Worm (Caenorhabditis elegans) whole organism, L1 larva: ENCODE results near the gene Y67D2.5.

Experiments used
- C16A3.4 ChIP-seq: fragments of 150-350 bp; optimal IDR thresholded peaks from 2 replicates; lab custom pipeline; 2014; ENCODE audit warnings: missing biosample characterization, missing genetic modification characterization
- C34B4.2 ChIP-seq: sonication (generic microtip); optimal IDR thresholded peaks from 2 replicates; lab custom pipeline; 2017; ENCODE audit warnings: mild to moderate bottlenecking, missing genetic modification characterization, missing compliant biosample characterization
- F16B12.6 ChIP-seq: fragments of 150-350 bp; optimal IDR thresholded peaks from 2 replicates; lab custom pipeline; 2014; ENCODE audit warnings: missing biosample characterization, missing genetic modification characterization
- aha-1 ChIP-seq: fragments of 150-350 bp; optimal IDR thresholded peaks from 2 replicates; lab custom pipeline; 2014; ENCODE audit warnings: missing biosample characterization, missing genetic modification characterization
- alr-1 ChIP-seq: fragments of 200-800 bp; sonication (Bioruptor generic); optimal IDR thresholded peaks from 2 replicates; lab custom pipeline; 2018; ENCODE audit warnings: borderline replicate concordance, mild to moderate bottlenecking, missing genetic modification characterization, missing compliant biosample characterization
- ama-1 ChIP-seq: fragments of 150-350 bp; optimal IDR thresholded peaks from 2 replicates; lab custom pipeline; 2014
- blmp-1 ChIP-seq: fragments of 150-350 bp; optimal IDR thresholded peaks from 2 replicates; lab custom pipeline; 2014; ENCODE audit warnings: missing biosample characterization, missing genetic modification characterization
- ceh-63 ChIP-seq: fragments of 200-800 bp; sonication (Bioruptor generic); optimal IDR thresholded peaks from 2 replicates; lab custom pipeline; 2018; ENCODE audit warnings: mild to moderate bottlenecking, missing genetic modification characterization, missing compliant biosample characterization
- ceh-8 ChIP-seq: fragments of 200-800 bp; sonication (Bioruptor generic); optimal IDR thresholded peaks from 2 replicates; lab custom pipeline; 2018; ENCODE audit warnings: mild to moderate bottlenecking, missing genetic modification characterization, moderate library complexity, missing compliant biosample characterization
- ceh-88 ChIP-seq: fragments of 200-800 bp; sonication (Bioruptor generic); IDR thresholded peaks from 2 replicates; pipeline ENCODE4 v1.3.6; 2022; ENCODE audit warnings: missing genetic modification characterization, missing compliant biosample characterization
- ceh-90 ChIP-seq: sonication (generic microtip); optimal IDR thresholded peaks from 2 replicates; lab custom pipeline; 2016; ENCODE audit warnings: missing genetic modification characterization, missing compliant biosample characterization
- ces-1 ChIP-seq: fragments of 150-350 bp; optimal IDR thresholded peaks from 2 replicates; lab custom pipeline; 2014; ENCODE audit warnings: missing biosample characterization, missing genetic modification reagents, missing genetic modification characterization
- dsc-1 ChIP-seq: sonication (generic microtip); optimal IDR thresholded peaks from 2 replicates; lab custom pipeline; 2016; ENCODE audit warnings: mild to moderate bottlenecking, missing genetic modification characterization, missing compliant biosample characterization
- efl-1 ChIP-seq, 4 experiments: fragments of 150-350 bp; optimal IDR thresholded peaks in 3 of 4; peaks in 1 of 4; 1 replicate in 1 of 4; 2 replicates in 3 of 4; lab custom pipeline; 2014; ENCODE audit warnings: missing biosample characterization in 2 of 4, missing genetic modification characterization in 2 of 4, missing genetic modification reagents in 2 of 4
- efl-3 ChIP-seq: fragments of 200-800 bp; sonication (Bioruptor generic); optimal IDR thresholded peaks from 2 replicates; lab custom pipeline; 2018; ENCODE audit warnings: mild to moderate bottlenecking, missing genetic modification characterization, missing compliant biosample characterization
- egl-13 ChIP-seq: sonication (generic microtip); optimal IDR thresholded peaks from 2 replicates; lab custom pipeline; 2016; ENCODE audit warnings: missing genotype, missing genetic modification reagents, missing genetic modification characterization, missing compliant biosample characterization
- egl-27 ChIP-seq, 2 experiments: fragments of 150-350 bp in 1 of 2; sonication (generic microtip); optimal IDR thresholded peaks; 3 replicates each; lab custom pipeline; 2017 to 2018; ENCODE audit warnings: missing biosample characterization in 2 of 2, missing genetic modification characterization in 2 of 2, missing genetic modification reagents in 2 of 2
- fkh-10 ChIP-seq: sonication (generic microtip); optimal IDR thresholded peaks from 2 replicates; lab custom pipeline; 2017; ENCODE audit warnings: missing biosample characterization, missing genetic modification reagents, missing genetic modification characterization
- fkh-8 ChIP-seq: sonication (generic microtip); optimal IDR thresholded peaks from 2 replicates; lab custom pipeline; 2016; ENCODE audit warnings: mild to moderate bottlenecking, missing genetic modification characterization, missing compliant biosample characterization
- hlh-17 ChIP-seq: fragments of 200-800 bp; sonication (Bioruptor generic); optimal IDR thresholded peaks from 2 replicates; lab custom pipeline; 2018; ENCODE audit warnings: missing genetic modification characterization, mild to moderate bottlenecking, missing compliant biosample characterization, moderate library complexity, borderline replicate concordance
- hlh-4 ChIP-seq: sonication (generic microtip); optimal IDR thresholded peaks from 2 replicates; lab custom pipeline; 2016; ENCODE audit warnings: mild to moderate bottlenecking, missing genetic modification characterization, missing compliant biosample characterization
- irx-1 ChIP-seq: sonication (generic microtip); optimal IDR thresholded peaks from 2 replicates; lab custom pipeline; 2016; ENCODE audit warnings: missing genetic modification characterization, missing compliant biosample characterization
- isw-1 ChIP-seq: fragments of 200-800 bp; sonication (Bioruptor generic); IDR thresholded peaks from 2 replicates; pipeline ENCODE4 v1.3.6; 2022; ENCODE audit warnings: missing genetic modification characterization, missing compliant biosample characterization
- jun-1 ChIP-seq: fragments of 150-350 bp; optimal IDR thresholded peaks from 2 replicates; lab custom pipeline; 2014; ENCODE audit warnings: missing biosample characterization, missing genetic modification reagents, missing genetic modification characterization
- lin-13 ChIP-seq: fragments of 150-350 bp; optimal IDR thresholded peaks from 2 replicates; lab custom pipeline; 2014; ENCODE audit warnings: missing biosample characterization, missing genetic modification reagents, missing genetic modification characterization
- lin-15B ChIP-seq: fragments of 150-350 bp; sonication (generic microtip); optimal IDR thresholded peaks from 3 replicates; lab custom pipeline; 2014; ENCODE audit warnings: missing biosample characterization, missing genetic modification characterization
- lsy-2 ChIP-seq, 2 experiments: fragments of 150-350 bp; optimal IDR thresholded peaks; 2 replicates each; lab custom pipeline; 2014; ENCODE audit warnings: missing biosample characterization in 2 of 2, missing genetic modification characterization in 2 of 2
- mab-9 ChIP-seq: fragments of 200-800 bp; sonication (Bioruptor generic); IDR thresholded peaks from 2 replicates; pipeline ENCODE4 v1.3.6; 2022; ENCODE audit warnings: missing genetic modification reagents, missing genetic modification characterization, missing compliant biosample characterization
- mdl-1 ChIP-seq, 2 experiments: fragments of 150-350 bp; optimal IDR thresholded peaks; 2 replicates each; lab custom pipeline; 2014 to 2017; ENCODE audit warnings: missing biosample characterization in 2 of 2, missing genetic modification characterization in 2 of 2, inconsistent platforms in 1 of 2
- mef-2 ChIP-seq: fragments of 150-350 bp; optimal IDR thresholded peaks from 2 replicates; lab custom pipeline; 2014; ENCODE audit warnings: missing biosample characterization, missing genetic modification characterization
- mep-1 ChIP-seq: fragments of 150-350 bp; optimal IDR thresholded peaks from 2 replicates; lab custom pipeline; 2014; ENCODE audit warnings: missing biosample characterization, missing genetic modification characterization
- nhr-12 ChIP-seq: sonication (generic microtip); optimal IDR thresholded peaks from 2 replicates; lab custom pipeline; 2017; ENCODE audit warnings: missing biosample characterization, missing genetic modification characterization
- nhr-19 ChIP-seq: fragments of 200-800 bp; sonication (Bioruptor generic); conservative IDR thresholded peaks from 2 replicates; pipeline ENCODE4 v1.3.6; 2022; ENCODE audit warnings: missing genetic modification characterization, missing compliant biosample characterization
- nhr-20 ChIP-seq: sonication (generic microtip); optimal IDR thresholded peaks from 2 replicates; lab custom pipeline; 2016; ENCODE audit warnings: mild to moderate bottlenecking, missing genetic modification characterization, missing compliant biosample characterization
- nhr-47 ChIP-seq: sonication (generic microtip); optimal IDR thresholded peaks from 2 replicates; lab custom pipeline; 2016; ENCODE audit warnings: mild to moderate bottlenecking, missing genetic modification characterization, moderate library complexity, missing compliant biosample characterization
- nhr-76 ChIP-seq: sonication (generic microtip); optimal IDR thresholded peaks from 2 replicates; lab custom pipeline; 2017; ENCODE audit warnings: missing biosample characterization, missing genetic modification characterization
- nhr-84 ChIP-seq: sonication (generic microtip); optimal IDR thresholded peaks from 2 replicates; lab custom pipeline; 2017; ENCODE audit warnings: missing biosample characterization, missing genetic modification characterization
- nhr-85 ChIP-seq: sonication (generic microtip); peaks from one replicate; lab custom pipeline; 2016; ENCODE audit warnings: missing genetic modification characterization, inconsistent platforms, missing compliant biosample characterization
- pax-3 ChIP-seq: fragments of 200-800 bp; sonication (Bioruptor generic); optimal IDR thresholded peaks from 2 replicates; lab custom pipeline; 2018; ENCODE audit warnings: mild to moderate bottlenecking, missing genetic modification characterization, moderate library complexity, missing compliant biosample characterization
- pqm-1 ChIP-seq: sonication (generic microtip); optimal IDR thresholded peaks from 3 replicates; lab custom pipeline; 2017; ENCODE audit warnings: missing biosample characterization, missing genetic modification characterization
- rnt-1 ChIP-seq: sonication (generic microtip); optimal IDR thresholded peaks from 2 replicates; lab custom pipeline; 2016; ENCODE audit warnings: mild to moderate bottlenecking, missing genetic modification characterization, moderate library complexity, missing compliant biosample characterization
- skn-1 ChIP-seq: fragments of 150-350 bp; optimal IDR thresholded peaks from 2 replicates; lab custom pipeline; 2014; ENCODE audit warnings: missing biosample characterization, missing genetic modification characterization
- snpc-4 ChIP-seq: fragments of 150-350 bp; optimal IDR thresholded peaks from 2 replicates; lab custom pipeline; 2014; ENCODE audit warnings: missing biosample characterization, missing genetic modification characterization
- sptf-1 ChIP-seq: fragments of 150-350 bp; optimal IDR thresholded peaks from 2 replicates; lab custom pipeline; 2014; ENCODE audit warnings: missing biosample characterization, missing genetic modification characterization
- sup-37 ChIP-seq: fragments of 200-800 bp; sonication (Bioruptor generic); optimal IDR thresholded peaks from 2 replicates; lab custom pipeline; 2018; ENCODE audit warnings: mild to moderate bottlenecking, missing genetic modification characterization, missing compliant biosample characterization
- swsn-7 ChIP-seq: sonication (generic microtip); optimal IDR thresholded peaks from 2 replicates; lab custom pipeline; 2016; ENCODE audit warnings: missing genetic modification characterization, missing compliant biosample characterization
- tbx-2 ChIP-seq: sonication (generic microtip); optimal IDR thresholded peaks from 2 replicates; lab custom pipeline; 2016; ENCODE audit warnings: missing genetic modification characterization, missing compliant biosample characterization
- unc-86 ChIP-seq: sonication (generic microtip); optimal IDR thresholded peaks from 2 replicates; lab custom pipeline; 2016; ENCODE audit warnings: missing genetic modification characterization, missing compliant biosample characterization
- unc-98 ChIP-seq: fragments of 200-800 bp; sonication (Bioruptor generic); IDR thresholded peaks from 2 replicates; pipeline ENCODE4 v1.3.6; 2022; ENCODE audit warnings: missing genetic modification characterization, missing compliant biosample characterization
- xbp-1 ChIP-seq: sonication (generic microtip); optimal IDR thresholded peaks from 2 replicates; lab custom pipeline; 2016; ENCODE audit warnings: missing genetic modification characterization, missing compliant biosample characterization
- zag-1 ChIP-seq: fragments of 150-350 bp; optimal IDR thresholded peaks from 2 replicates; lab custom pipeline; 2014; ENCODE audit warnings: missing biosample characterization, missing genetic modification characterization
- ztf-11 ChIP-seq, 2 experiments: sonication (generic microtip); optimal IDR thresholded peaks; 2 replicates each; lab custom pipeline; 2016 to 2017; ENCODE audit warnings: missing genetic modification characterization in 2 of 2, missing biosample characterization in 1 of 2, missing compliant biosample characterization in 1 of 2
- ztf-4 ChIP-seq: fragments of 150-350 bp; optimal IDR thresholded peaks from 2 replicates; lab custom pipeline; 2014; ENCODE audit warnings: missing biosample characterization, missing genetic modification characterization

The Y67D2.5 gene

DNA sequence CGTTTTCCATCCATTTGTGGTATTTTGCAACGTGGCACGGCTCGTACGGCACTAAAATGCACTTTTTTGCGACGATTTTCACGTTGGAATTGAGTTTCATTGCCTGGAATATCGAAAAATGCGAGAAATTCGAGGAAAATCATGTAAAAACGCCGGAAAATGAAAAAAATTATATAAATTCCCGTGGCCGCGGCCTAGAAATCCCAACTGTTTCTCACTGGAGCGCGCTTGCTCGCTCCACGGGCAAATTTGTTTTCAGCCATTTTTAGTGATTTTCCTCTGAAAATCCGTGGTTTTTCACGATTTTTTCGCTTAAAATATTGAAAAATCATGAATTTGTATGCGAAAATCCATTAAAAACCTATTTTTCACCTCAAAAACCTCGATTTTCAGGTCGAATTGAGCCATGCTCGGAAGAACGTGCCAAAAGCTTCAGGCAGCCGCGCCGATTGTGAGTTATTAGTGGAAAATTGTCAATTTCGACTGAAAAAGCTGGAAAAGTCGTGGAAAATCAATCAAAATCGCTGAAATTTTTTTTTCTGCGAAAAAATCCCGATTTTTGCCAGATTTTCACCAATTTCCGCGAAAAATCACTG, at the start of gene Y67D2.5, which contains the start of gene cisd-3.2:
Y67D2.5 (minus strand) TSS at position 145 of the 596 bp plus-strand sequence.
cisd-3.2 (plus strand) TSS at position 394 of the 596 bp plus-strand sequence.
- no peak for TF ChIP-seq ztf-4 (tag; lab: Kevin White, UChicago)
- peak; percentile 37 for TF ChIP-seq egl-13 (tag; lab: Kevin White, UChicago)
- peak; percentile 67 for TF ChIP-seq irx-1 (tag; lab: Kevin White, UChicago)
- peak; percentile 56 for TF ChIP-seq mep-1 (tag; lab: Kevin White, UChicago)
- no peak for TF ChIP-seq jun-1 (tag; lab: Kevin White, UChicago)
- TF ChIP-seq alr-1 (tag; lab: Kevin White, UChicago), result no peak
- TF ChIP-seq ama-1 (lab: Kevin White, UChicago), result no peak
- TF ChIP-seq ceh-88 (GFP tag; lab: Robert Waterston, UW), result no peak
- no peak for TF ChIP-seq nhr-47 (tag; lab: Kevin White, UChicago)
- TF ChIP-seq F16B12.6 (tag; lab: Kevin White, UChicago), result peak; percentile 25
- peak; percentile 59 for TF ChIP-seq lin-15B (tag; lab: Kevin White, UChicago)
- no peak for TF ChIP-seq mab-9 (GFP tag; lab: Robert Waterston, UW)
- TF ChIP-seq egl-27 (tag; optimal IDR thresholded peaks at IDR 0.05; lab: Kevin White, UChicago), result no peak
- no peak for TF ChIP-seq snpc-4 (tag; lab: Kevin White, UChicago)
- no peak for TF ChIP-seq nhr-12
- no peak for TF ChIP-seq nhr-76 (tag; lab: Kevin White, UChicago)
- no peak for TF ChIP-seq zag-1
- no peak for TF ChIP-seq C34B4.2 (tag; lab: Kevin White, UChicago)
- no peak; the same call in 1 of the 2 replicates for TF ChIP-seq nhr-19 (GFP tag; lab: Robert Waterston, UW)
- peak; percentile 43 for TF ChIP-seq tbx-2 (tag; lab: Kevin White, UChicago)
- TF ChIP-seq sup-37 (GFP tag; lab: Kevin White, UChicago), result no peak
- TF ChIP-seq mdl-1 (tag; optimal IDR thresholded peaks at IDR 0.05; lab: Kevin White, UChicago), result no peak
- TF ChIP-seq fkh-10 (GFP tag; lab: Kevin White, UChicago), result no peak
- TF ChIP-seq ceh-8, result no peak
- TF ChIP-seq unc-98 (GFP tag; lab: Robert Waterston, UW), result no peak; the same call in 1 of the 2 replicates
- no peak for TF ChIP-seq unc-86 (tag; lab: Kevin White, UChicago)
- TF ChIP-seq swsn-7, result peak; percentile 6
- TF ChIP-seq hlh-17 (GFP tag; lab: Kevin White, UChicago), result no peak
- no peak for TF ChIP-seq hlh-4 (tag; lab: Kevin White, UChicago)
- TF ChIP-seq lin-13 (GFP tag; lab: Kevin White, UChicago), result peak; percentile 38
- peak; percentile 21 for TF ChIP-seq skn-1 (tag; lab: Kevin White, UChicago)
- TF ChIP-seq isw-1 (GFP tag; lab: Robert Waterston, UW), result peak; percentile 21; the same call in 1 of the 2 replicates
- TF ChIP-seq ceh-90, result peak; percentile 83
- no peak for TF ChIP-seq ces-1 (GFP tag; lab: Kevin White, UChicago)
- no peak for TF ChIP-seq ceh-63 (GFP tag; lab: Kevin White, UChicago)
- TF ChIP-seq efl-1 (optimal IDR thresholded peaks at IDR 0.05; lab: Kevin White, UChicago), result peak; percentile 19 to 56
- peak; percentile 61 to 93 for TF ChIP-seq efl-1 (GFP tag; optimal IDR thresholded peaks at IDR 0.05 in 1 of 2; lab: Kevin White, UChicago)
- no peak for TF ChIP-seq nhr-84 (tag; lab: Kevin White, UChicago)
- TF ChIP-seq efl-3 (GFP tag; lab: Kevin White, UChicago), result no peak
- TF ChIP-seq lsy-2 (tag; optimal IDR thresholded peaks at IDR 0.05; lab: Kevin White, UChicago), result peak; percentile 50 to 53
- peak; percentile 43 for TF ChIP-seq dsc-1 (tag; lab: Kevin White, UChicago)
- TF ChIP-seq fkh-8 (tag; lab: Kevin White, UChicago), result peak; percentile 57
- TF ChIP-seq xbp-1 (tag; lab: Kevin White, UChicago), result peak; percentile 43
- TF ChIP-seq pax-3 (tag; lab: Kevin White, UChicago), result peak; percentile 20
- TF ChIP-seq blmp-1, result no peak
- no peak for TF ChIP-seq sptf-1 (tag; lab: Kevin White, UChicago)
- TF ChIP-seq pqm-1 (tag; lab: Kevin White, UChicago), result no peak
- TF ChIP-seq C16A3.4 (tag; lab: Kevin White, UChicago), result peak; percentile 36
- TF ChIP-seq mef-2, result no peak
- TF ChIP-seq nhr-20 (tag; lab: Kevin White, UChicago), result no peak
- peak; percentile 87 for TF ChIP-seq rnt-1 (tag; lab: Kevin White, UChicago)
- TF ChIP-seq aha-1, result no peak
- peak; percentile 65 for TF ChIP-seq nhr-85 (tag; lab: Kevin White, UChicago)
- peak in 1 of 2 experiments; percentile 55 for TF ChIP-seq ztf-11 (tag; optimal IDR thresholded peaks at IDR 0.05; lab: Kevin White, UChicago)
